Worm (Caenorhabditis elegans): ENCODE measurements around the gene K01G5.10.

ce11 chrIII:10781553-10781952 lies 23.2 kb upstream of the K01G5.10 start, which contains the start of gene ptr-19:
- TF ChIP-seq pha-4 (tag; optimal IDR thresholded peaks at IDR 0.05) (no peak), ets-4 (tag; optimal IDR thresholded peaks at IDR 0.05) (no peak)
